Worm (Caenorhabditis elegans) whole organism, L1 larva: Measurements from ENCODE around the gene cisd-3.2.

Experiments
- C04F5.9 ChIP-seq: sonication (generic microtip); optimal IDR thresholded peaks from 2 replicates; lab custom pipeline; 2016; ENCODE audit warnings: missing genetic modification characterization, missing compliant biosample characterization
- F16B12.6 ChIP-seq: fragments of 150-350 bp; optimal IDR thresholded peaks from 2 replicates; lab custom pipeline; 2014; ENCODE audit warnings: missing biosample characterization, missing genetic modification characterization
- Y116A8C.19 ChIP-seq: sonication (generic microtip); optimal IDR thresholded peaks from 2 replicates; lab custom pipeline; 2016; ENCODE audit warnings: missing compliant biosample characterization, missing genetic modification characterization, borderline replicate concordance
- aly-2 ChIP-seq: fragments of 150-350 bp; optimal IDR thresholded peaks from 2 replicates; lab custom pipeline; 2014; ENCODE audit warnings: missing biosample characterization, missing genetic modification characterization
- blmp-1 ChIP-seq: fragments of 150-350 bp; optimal IDR thresholded peaks from 2 replicates; lab custom pipeline; 2014; ENCODE audit warnings: missing biosample characterization, missing genetic modification characterization
- ceh-82 ChIP-seq, 3 experiments: fragments of 150-350 bp in 1 of 3; sonication (generic microtip) in 2 of 3; optimal IDR thresholded peaks; 2 replicates each; lab custom pipeline; 2014 to 2017; ENCODE audit warnings: missing biosample characterization in 3 of 3, missing genetic modification characterization in 3 of 3
- dpl-1 ChIP-seq, 3 experiments: fragments of 150-350 bp in 2 of 3; sonication (generic microtip) in 1 of 3; optimal IDR thresholded peaks; 2 replicates each; lab custom pipeline; 2014 to 2017; ENCODE audit warnings: missing biosample characterization in 3 of 3, missing genetic modification characterization in 3 of 3, missing genetic modification reagents in 3 of 3
- dsc-1 ChIP-seq: sonication (generic microtip); optimal IDR thresholded peaks from 2 replicates; lab custom pipeline; 2016; ENCODE audit warnings: mild to moderate bottlenecking, missing genetic modification characterization, missing compliant biosample characterization
- efl-1 ChIP-seq, 4 experiments: fragments of 150-350 bp; optimal IDR thresholded peaks in 3 of 4; peaks in 1 of 4; 1 replicate in 1 of 4; 2 replicates in 3 of 4; lab custom pipeline; 2014; ENCODE audit warnings: missing biosample characterization in 2 of 4, missing genetic modification characterization in 2 of 4, missing genetic modification reagents in 2 of 4
- efl-3 ChIP-seq: fragments of 200-800 bp; sonication (Bioruptor generic); optimal IDR thresholded peaks from 2 replicates; lab custom pipeline; 2018; ENCODE audit warnings: mild to moderate bottlenecking, missing genetic modification characterization, missing compliant biosample characterization
- egl-13 ChIP-seq: sonication (generic microtip); optimal IDR thresholded peaks from 2 replicates; lab custom pipeline; 2016; ENCODE audit warnings: missing genotype, missing genetic modification reagents, missing genetic modification characterization, missing compliant biosample characterization
- egl-27 ChIP-seq, 2 experiments: fragments of 150-350 bp in 1 of 2; sonication (generic microtip); optimal IDR thresholded peaks; 3 replicates each; lab custom pipeline; 2017 to 2018; ENCODE audit warnings: missing biosample characterization in 2 of 2, missing genetic modification characterization in 2 of 2, missing genetic modification reagents in 2 of 2
- ets-5 ChIP-seq: fragments of 200-800 bp; sonication (Bioruptor generic); IDR thresholded peaks from 2 replicates; pipeline ENCODE4 v1.3.6; 2022; ENCODE audit warnings: missing genetic modification characterization, missing compliant biosample characterization
- grh-1 ChIP-seq: fragments of 200-800 bp; sonication (Bioruptor generic); IDR thresholded peaks from 2 replicates; pipeline ENCODE4 v1.3.6; 2022; ENCODE audit warnings: missing genetic modification reagents, missing genetic modification characterization, missing compliant biosample characterization
- lin-13 ChIP-seq: fragments of 150-350 bp; optimal IDR thresholded peaks from 2 replicates; lab custom pipeline; 2014; ENCODE audit warnings: missing biosample characterization, missing genetic modification reagents, missing genetic modification characterization
- lin-15B ChIP-seq: fragments of 150-350 bp; sonication (generic microtip); optimal IDR thresholded peaks from 3 replicates; lab custom pipeline; 2014; ENCODE audit warnings: missing biosample characterization, missing genetic modification characterization
- lin-35 ChIP-seq, 2 experiments: fragments of 150-350 bp; optimal IDR thresholded peaks; 2 replicates each; lab custom pipeline; 2014; ENCODE audit warnings: missing biosample characterization in 2 of 2, missing genetic modification characterization in 2 of 2, missing genetic modification reagents in 2 of 2
- lsy-2 ChIP-seq, 2 experiments: fragments of 150-350 bp; optimal IDR thresholded peaks; 2 replicates each; lab custom pipeline; 2014; ENCODE audit warnings: missing biosample characterization in 2 of 2, missing genetic modification characterization in 2 of 2
- mef-2 ChIP-seq: fragments of 150-350 bp; optimal IDR thresholded peaks from 2 replicates; lab custom pipeline; 2014; ENCODE audit warnings: missing biosample characterization, missing genetic modification characterization
- mep-1 ChIP-seq: fragments of 150-350 bp; optimal IDR thresholded peaks from 2 replicates; lab custom pipeline; 2014; ENCODE audit warnings: missing biosample characterization, missing genetic modification characterization
- nhr-47 ChIP-seq: sonication (generic microtip); optimal IDR thresholded peaks from 2 replicates; lab custom pipeline; 2016; ENCODE audit warnings: mild to moderate bottlenecking, missing genetic modification characterization, moderate library complexity, missing compliant biosample characterization
- nhr-71 ChIP-seq: sonication (generic microtip); optimal IDR thresholded peaks from 2 replicates; lab custom pipeline; 2016; ENCODE audit warnings: mild to moderate bottlenecking, missing genetic modification characterization, moderate library complexity, missing compliant biosample characterization
- nhr-84 ChIP-seq: sonication (generic microtip); optimal IDR thresholded peaks from 2 replicates; lab custom pipeline; 2017; ENCODE audit warnings: missing biosample characterization, missing genetic modification characterization
- nhr-85 ChIP-seq: sonication (generic microtip); peaks from one replicate; lab custom pipeline; 2016; ENCODE audit warnings: missing genetic modification characterization, inconsistent platforms, missing compliant biosample characterization
- nhr-90 ChIP-seq: sonication (generic microtip); optimal IDR thresholded peaks from 2 replicates; lab custom pipeline; 2016; ENCODE audit warnings: mild to moderate bottlenecking, missing genetic modification characterization, missing compliant biosample characterization; ENCODE audit not compliant: poor library complexity
- pag-3 ChIP-seq: sonication (generic microtip); optimal IDR thresholded peaks from 2 replicates; lab custom pipeline; 2017; ENCODE audit warnings: missing genetic modification characterization, mild to moderate bottlenecking, missing compliant biosample characterization, antibody characterized with exemption, borderline replicate concordance; ENCODE audit not compliant: insufficient read depth
- pqm-1 ChIP-seq: sonication (generic microtip); optimal IDR thresholded peaks from 3 replicates; lab custom pipeline; 2017; ENCODE audit warnings: missing biosample characterization, missing genetic modification characterization
- skn-1 ChIP-seq: fragments of 150-350 bp; optimal IDR thresholded peaks from 2 replicates; lab custom pipeline; 2014; ENCODE audit warnings: missing biosample characterization, missing genetic modification characterization
- snpc-4 ChIP-seq: fragments of 150-350 bp; optimal IDR thresholded peaks from 2 replicates; lab custom pipeline; 2014; ENCODE audit warnings: missing biosample characterization, missing genetic modification characterization
- snu-23 ChIP-seq: sonication (generic microtip); optimal IDR thresholded peaks from 2 replicates; lab custom pipeline; 2016; ENCODE audit warnings: missing genetic modification characterization, missing compliant biosample characterization
- swsn-7 ChIP-seq: sonication (generic microtip); optimal IDR thresholded peaks from 2 replicates; lab custom pipeline; 2016; ENCODE audit warnings: missing genetic modification characterization, missing compliant biosample characterization
- tbx-2 ChIP-seq: sonication (generic microtip); optimal IDR thresholded peaks from 2 replicates; lab custom pipeline; 2016; ENCODE audit warnings: missing genetic modification characterization, missing compliant biosample characterization
- unc-130 ChIP-seq: fragments of 150-350 bp; optimal IDR thresholded peaks from 2 replicates; lab custom pipeline; 2017; ENCODE audit warnings: missing biosample characterization, missing genetic modification characterization, inconsistent platforms
- unc-62 ChIP-seq: fragments of 150-350 bp; optimal IDR thresholded peaks from 2 replicates; lab custom pipeline; 2014; ENCODE audit warnings: missing biosample characterization, missing genetic modification reagents, missing genetic modification characterization
- unc-98 ChIP-seq: fragments of 200-800 bp; sonication (Bioruptor generic); IDR thresholded peaks from 2 replicates; pipeline ENCODE4 v1.3.6; 2022; ENCODE audit warnings: missing genetic modification characterization, missing compliant biosample characterization
- vab-15 ChIP-seq: sonication (generic microtip); optimal IDR thresholded peaks from 2 replicates; lab custom pipeline; 2017; ENCODE audit warnings: missing genotype, mild to moderate bottlenecking, missing genetic modification characterization, missing compliant biosample characterization
- xbp-1 ChIP-seq: sonication (generic microtip); optimal IDR thresholded peaks from 2 replicates; lab custom pipeline; 2016; ENCODE audit warnings: missing genetic modification characterization, missing compliant biosample characterization
- zag-1 ChIP-seq: fragments of 150-350 bp; optimal IDR thresholded peaks from 2 replicates; lab custom pipeline; 2014; ENCODE audit warnings: missing biosample characterization, missing genetic modification characterization
- ztf-11 ChIP-seq, 2 experiments: sonication (generic microtip); optimal IDR thresholded peaks; 2 replicates each; lab custom pipeline; 2016 to 2017; ENCODE audit warnings: missing genetic modification characterization in 2 of 2, missing biosample characterization in 1 of 2, missing compliant biosample characterization in 1 of 2
- ztf-4 ChIP-seq: fragments of 150-350 bp; optimal IDR thresholded peaks from 2 replicates; lab custom pipeline; 2014; ENCODE audit warnings: missing biosample characterization, missing genetic modification characterization

cisd-3.2 gene

DNA sequence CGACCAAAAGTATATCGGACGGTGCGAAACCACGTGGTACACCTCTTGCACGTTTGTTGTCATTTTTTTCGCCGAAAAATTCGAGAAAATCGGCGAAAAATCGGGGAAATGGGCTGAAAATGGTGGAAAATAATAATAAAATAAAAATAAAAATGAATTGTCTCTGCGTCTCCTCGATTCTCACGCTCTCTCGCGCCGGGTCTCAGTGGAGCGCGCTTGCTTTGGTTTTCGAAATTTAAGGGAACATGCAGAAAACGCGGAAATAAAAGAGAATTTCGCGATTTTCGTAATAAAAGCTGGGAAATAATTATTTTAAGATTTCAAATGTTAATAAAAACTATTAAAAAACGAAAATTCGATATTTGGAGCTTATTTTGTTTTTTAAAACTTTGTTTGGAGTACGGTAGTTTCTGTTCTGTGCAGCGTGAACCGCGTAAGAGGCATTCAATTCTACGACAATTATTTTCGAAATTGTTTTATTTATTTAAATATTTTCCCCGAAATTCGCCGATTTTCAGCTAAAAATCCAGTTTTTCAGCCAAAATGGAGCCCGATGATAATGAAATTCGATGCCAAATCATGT lies 44.3 kb upstream of the cisd-3.2 start, which contains the start of the genes ave-1 and M01G5.1:
Gene ave-1 (minus strand): TSS at position 113 of the 583 bp plus-strand sequence.
Gene M01G5.1 (plus strand): TSS at position 539 of the 583 bp plus-strand sequence.
- TF ChIP-seq nhr-85 (tag; lab: Kevin White, UChicago) (peak; percentile 50), mep-1 (peak; percentile 71), snpc-4 (tag; lab: Kevin White, UChicago) (no peak), skn-1 (tag; lab: Kevin White, UChicago) (peak; percentile 29), nhr-47 (tag; lab: Kevin White, UChicago) (no peak), dsc-1 (tag; lab: Kevin White, UChicago) (no peak), nhr-90 (tag; lab: Kevin White, UChicago) (peak; percentile 9), lin-13 (peak; percentile 25), vab-15 (tag; lab: Kevin White, UChicago) (no peak), lin-35 (GFP tag; optimal IDR thresholded peaks at IDR 0.05; lab: Kevin White, UChicago) (peak; percentile 39 to 49), blmp-1 (tag; lab: Kevin White, UChicago) (peak; percentile 24), pqm-1 (tag; lab: Kevin White, UChicago) (no peak), efl-1 (optimal IDR thresholded peaks at IDR 0.05; lab: Kevin White, UChicago) (peak; percentile 46 to 49), efl-1 (GFP tag; optimal IDR thresholded peaks at IDR 0.05 in 1 of 2; lab: Kevin White, UChicago) (peak; percentile 63 to 93), lsy-2 (tag; optimal IDR thresholded peaks at IDR 0.05; lab: Kevin White, UChicago) (peak; percentile 65 to 75), aly-2 (tag; lab: Kevin White, UChicago) (no peak), F16B12.6 (tag; lab: Kevin White, UChicago) (peak; percentile 41), dpl-1 (GFP tag; optimal IDR thresholded peaks at IDR 0.05; lab: Kevin White, UChicago) (peak; percentile 41 to 68 (median 50)), nhr-84 (tag; lab: Kevin White, UChicago) (no peak), mef-2 (tag; lab: Kevin White, UChicago) (no peak), snu-23 (GFP tag; lab: Kevin White, UChicago) (peak; percentile 48), ceh-82 (tag; optimal IDR thresholded peaks at IDR 0.05; lab: Kevin White, UChicago) (peak in 1 of 3 experiments; percentile 66), xbp-1 (peak; percentile 35), tbx-2 (tag; lab: Kevin White, UChicago) (peak; percentile 36), ets-5 (GFP tag; lab: Robert Waterston, UW) (no peak), lin-15B (tag; lab: Kevin White, UChicago) (peak; percentile 22)

DNA sequence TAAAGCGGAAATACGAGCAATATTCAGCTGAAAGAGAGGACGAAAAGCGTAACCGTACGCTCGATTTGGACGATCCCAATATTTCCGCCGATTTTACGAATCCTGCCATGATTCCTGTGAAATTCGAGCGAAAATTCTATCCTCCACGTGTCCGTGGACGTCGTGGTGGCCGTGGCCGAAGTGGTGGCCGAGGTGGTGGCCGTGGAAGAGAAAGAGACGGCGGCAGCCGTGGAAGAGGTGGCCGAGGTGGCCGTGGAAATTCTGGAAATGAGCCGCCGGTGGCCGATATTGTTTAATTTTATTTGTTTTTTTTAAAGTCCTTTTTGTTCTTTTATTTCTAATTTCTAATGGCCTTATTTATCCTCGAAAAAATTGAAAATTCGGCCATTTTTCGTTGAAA lies 32.0 kb upstream of the cisd-3.2 start:
- TF ChIP-seq ztf-4 = no peak
- TF ChIP-seq unc-62 (GFP tag; lab: Kevin White, UChicago) = no peak
- no peak for TF ChIP-seq grh-1 (GFP tag; lab: Robert Waterston, UW)
- TF ChIP-seq blmp-1 (tag; lab: Kevin White, UChicago) = no peak
- TF ChIP-seq F16B12.6 (tag; lab: Kevin White, UChicago) = no peak
- no peak for TF ChIP-seq unc-98 (GFP tag; lab: Robert Waterston, UW)
- TF ChIP-seq aly-2 (tag; lab: Kevin White, UChicago) = no peak
- no peak for TF ChIP-seq egl-27 (tag; optimal IDR thresholded peaks at IDR 0.05; lab: Kevin White, UChicago)
- no peak for TF ChIP-seq lin-35 (GFP tag; optimal IDR thresholded peaks at IDR 0.05; lab: Kevin White, UChicago)
- no peak for TF ChIP-seq egl-13 (tag; lab: Kevin White, UChicago)
- TF ChIP-seq C04F5.9 = no peak
- no peak for TF ChIP-seq swsn-7 (tag; lab: Kevin White, UChicago)
- no peak for TF ChIP-seq mep-1
- no peak for TF ChIP-seq Y116A8C.19 (tag; lab: Kevin White, UChicago)
- no peak for TF ChIP-seq nhr-84 (tag; lab: Kevin White, UChicago)
- no peak for TF ChIP-seq nhr-90 (tag; lab: Kevin White, UChicago)

DNA sequence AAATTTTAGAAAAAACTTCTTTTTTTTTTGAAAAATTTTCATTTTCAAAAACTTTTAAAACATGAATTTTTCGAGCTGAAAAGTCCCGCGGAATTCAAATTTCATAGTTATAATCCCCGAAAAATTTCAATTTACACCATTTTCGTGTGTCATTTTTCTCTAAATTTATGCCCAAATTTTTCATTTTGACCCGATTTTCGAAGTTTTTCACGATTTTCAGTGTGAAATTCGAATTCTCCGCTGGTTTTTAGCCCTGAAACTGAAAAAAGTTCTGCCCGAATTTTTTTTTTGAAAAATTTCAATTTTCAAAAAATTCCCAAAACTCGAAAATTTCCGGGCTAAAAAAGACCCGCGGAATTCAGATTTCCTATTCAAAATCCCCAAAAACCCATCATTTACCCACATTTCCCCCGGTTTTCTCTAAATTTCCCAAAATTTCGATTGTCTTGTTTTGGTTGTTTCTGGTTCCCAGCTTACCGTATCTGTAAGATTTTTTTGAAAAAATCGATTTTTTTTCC lies 31.5 kb upstream of the cisd-3.2 start:
- no peak for TF ChIP-seq ztf-11 (tag; optimal IDR thresholded peaks at IDR 0.05; lab: Kevin White, UChicago)
- no peak for TF ChIP-seq zag-1
- TF ChIP-seq nhr-47 (tag; lab: Kevin White, UChicago) = no peak
- no peak for TF ChIP-seq Y116A8C.19 (tag; lab: Kevin White, UChicago)
- TF ChIP-seq unc-130 (tag; lab: Kevin White, UChicago) = no peak
- no peak for TF ChIP-seq mep-1
- no peak for TF ChIP-seq nhr-71
- TF ChIP-seq efl-3 = no peak
- no peak for TF ChIP-seq pag-3 (tag; lab: Kevin White, UChicago)
